Fruit fly (Drosophila melanogaster): ENCODE measurements around the gene CG3285.

Gene CG3285

DNA sequence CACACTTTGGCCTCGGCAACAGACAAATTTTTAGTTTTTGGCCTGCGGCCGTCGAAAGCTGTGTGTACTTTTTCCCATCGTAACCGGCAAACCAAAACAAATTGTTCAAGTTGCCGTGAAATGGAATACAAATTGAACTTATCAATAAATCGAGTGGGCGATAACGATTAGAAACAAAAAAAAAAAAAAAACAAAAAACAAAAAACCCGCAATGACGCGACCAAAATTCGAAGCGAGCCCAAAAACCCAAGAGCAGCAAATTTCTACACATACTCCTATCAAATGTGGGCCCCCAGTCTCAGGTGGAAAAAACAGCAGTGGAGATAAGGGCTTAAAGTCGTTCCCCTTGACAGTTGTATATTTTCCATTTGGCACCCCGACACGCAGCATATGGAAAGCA, 23.5 kb upstream of the CG3285 start:
- TF ChIP-seq Myc (optimal IDR thresholded peaks at IDR 0.05) (no peak), h (optimal IDR thresholded peaks at IDR 0.05) (no peak), Sin3A (optimal IDR thresholded peaks at IDR 0.05) (no peak), ttk (optimal IDR thresholded peaks at IDR 0.05) (no peak), psq (optimal IDR thresholded peaks at IDR 0.05) (no peak), insv (optimal IDR thresholded peaks at IDR 0.05) (no peak)

- no peak for TF ChIP-seq h (optimal IDR thresholded peaks at IDR 0.05)
- no peak for TF ChIP-seq Myc (optimal IDR thresholded peaks at IDR 0.05)
- no peak for TF ChIP-seq psq (optimal IDR thresholded peaks at IDR 0.05)
- no peak for TF ChIP-seq Sin3A (optimal IDR thresholded peaks at IDR 0.05)
- no peak for TF ChIP-seq insv (optimal IDR thresholded peaks at IDR 0.05)
- no peak for TF ChIP-seq ttk (optimal IDR thresholded peaks at IDR 0.05)
Observed at dm6 chr2L:3308529-3309272, 22.0 kb upstream of the CG3285 start, which contains the start of gene CG15406. TSS of gene CG15406 (plus strand) at chr2L:3309222.

DNA sequence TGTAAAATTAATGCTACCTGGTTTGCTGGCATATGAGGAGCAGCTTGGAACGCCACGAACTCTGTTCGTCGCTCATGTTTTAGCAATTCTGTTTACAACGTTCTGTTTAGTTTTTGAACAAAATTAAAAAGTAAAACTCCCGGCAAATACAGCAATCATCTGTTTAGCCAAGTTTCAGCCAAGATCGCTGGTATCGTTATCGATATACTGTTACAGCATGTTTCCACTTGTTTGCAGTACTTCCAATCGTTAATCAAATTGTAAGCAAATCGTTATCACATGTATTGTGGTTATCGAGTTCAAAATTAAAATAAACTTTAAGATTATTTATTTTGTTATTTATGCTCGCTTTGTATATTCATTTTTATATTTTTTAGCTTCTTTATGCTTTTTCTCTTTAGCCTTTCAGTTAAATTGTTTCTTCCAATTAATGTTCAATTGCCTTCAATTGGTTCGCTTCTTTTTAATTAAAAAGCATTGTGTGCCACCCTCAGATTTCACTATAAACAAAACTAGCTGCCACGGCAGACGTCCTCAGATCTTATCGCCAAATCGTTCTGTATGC, 10.9 kb upstream of the CG3285 start, which contains the start of the genes Fign and CG8837:
Gene Fign (minus strand): TSS at position 142 of the 565 bp plus-strand sequence.
Gene CG8837 (plus strand): TSS at position 515 of the 565 bp plus-strand sequence.
- no peak for TF ChIP-seq h (optimal IDR thresholded peaks at IDR 0.05)
- no peak for TF ChIP-seq Myc (optimal IDR thresholded peaks at IDR 0.05)
- no peak for TF ChIP-seq psq (optimal IDR thresholded peaks at IDR 0.05)
- TF ChIP-seq Sin3A (optimal IDR thresholded peaks at IDR 0.05): no peak
- no peak for TF ChIP-seq ttk (optimal IDR thresholded peaks at IDR 0.05)
- no peak for TF ChIP-seq insv (optimal IDR thresholded peaks at IDR 0.05)

DNA sequence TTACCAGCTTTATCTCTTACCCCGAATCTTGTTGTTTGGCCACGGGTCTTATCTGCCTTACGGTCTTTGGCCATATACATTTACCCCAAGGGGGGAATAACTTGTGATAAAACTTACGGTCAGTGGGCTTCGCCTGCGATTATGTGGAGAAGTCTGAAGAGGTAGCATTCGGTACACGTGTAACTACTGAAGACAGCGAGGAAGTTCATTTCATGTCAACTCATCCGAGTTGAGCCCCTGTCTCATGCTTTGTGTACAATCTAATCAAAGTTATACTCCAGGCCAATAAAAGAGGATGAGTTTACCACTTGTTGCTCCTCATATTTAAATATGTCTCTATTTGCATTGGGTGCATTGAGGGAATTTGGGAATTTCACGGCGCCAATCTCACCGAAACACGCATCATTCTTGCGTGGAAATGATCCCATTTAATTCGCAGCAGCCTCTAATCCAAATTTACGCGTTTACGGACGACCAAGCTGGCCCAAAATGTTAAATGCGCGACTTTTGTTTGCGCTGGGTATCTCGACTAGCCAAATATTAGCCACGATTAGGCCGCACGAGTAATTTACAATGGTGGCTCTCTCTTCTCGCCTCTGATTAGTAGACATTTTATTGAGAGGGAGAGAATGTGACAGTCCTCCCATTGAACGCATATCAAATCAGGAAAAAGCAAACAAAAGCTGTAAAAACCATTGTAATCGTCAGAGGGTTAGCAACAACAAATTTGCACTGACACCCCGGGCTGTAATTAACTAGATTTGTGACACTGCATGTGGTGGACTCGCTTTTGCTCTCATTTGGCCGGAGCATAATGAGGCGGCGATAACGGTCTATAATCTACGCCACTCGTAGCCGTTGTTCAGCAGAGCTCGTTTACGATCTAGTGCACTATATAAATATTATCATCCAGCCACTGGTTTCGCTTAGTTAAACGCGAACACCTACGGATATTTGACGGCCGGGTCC, 7.1 kb upstream of the CG3285 start, which contains the start of gene CG33281:
Gene CG33281 (plus strand): TSS at position 919 of the 969 bp plus-strand sequence.
- TF ChIP-seq h (optimal IDR thresholded peaks at IDR 0.05) (no peak), insv (optimal IDR thresholded peaks at IDR 0.05) (no peak), ttk (optimal IDR thresholded peaks at IDR 0.05) (no peak), Sin3A (optimal IDR thresholded peaks at IDR 0.05) (no peak), psq (optimal IDR thresholded peaks at IDR 0.05) (no peak), Myc (optimal IDR thresholded peaks at IDR 0.05) (no peak)

- TF ChIP-seq ttk (optimal IDR thresholded peaks at IDR 0.05) (no peak), Myc (optimal IDR thresholded peaks at IDR 0.05) (no peak)
Observed at dm6 chr2L:3327603-3328002, 3.1 kb upstream of the CG3285 start, which contains the start of gene CG33282. TSS of gene CG33282 (plus strand) at chr2L:3327903.

DNA sequence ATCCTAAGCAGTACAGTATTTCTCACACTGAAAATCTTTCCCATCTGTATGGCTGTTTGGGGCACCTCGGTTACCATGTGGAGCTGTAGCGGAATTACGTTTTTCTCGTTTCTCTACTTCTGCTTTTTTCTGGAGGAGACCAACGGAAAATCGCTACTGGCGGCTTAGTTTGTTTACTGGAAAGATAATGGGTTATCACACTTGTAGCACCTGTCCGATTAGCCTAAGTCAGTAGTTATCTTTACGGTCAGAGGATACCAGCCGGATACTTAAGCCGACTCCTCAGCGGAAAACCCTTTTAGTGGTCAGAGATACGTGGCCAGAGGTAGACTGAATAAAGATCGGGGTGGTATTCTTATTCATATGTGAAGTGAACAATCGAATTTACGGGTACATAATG, 1.8 kb downstream of the CG3285 start, which contains the start of gene CG15408:
Gene CG15408 (plus strand): TSS at position 301 of the 400 bp plus-strand sequence.
- TF ChIP-seq Sin3A (optimal IDR thresholded peaks at IDR 0.05): no peak
- no peak for TF ChIP-seq ttk (optimal IDR thresholded peaks at IDR 0.05)
- no peak for TF ChIP-seq h (optimal IDR thresholded peaks at IDR 0.05)
- TF ChIP-seq insv (optimal IDR thresholded peaks at IDR 0.05): no peak
- no peak for TF ChIP-seq psq (optimal IDR thresholded peaks at IDR 0.05)
- no peak for TF ChIP-seq Myc (optimal IDR thresholded peaks at IDR 0.05)

DNA sequence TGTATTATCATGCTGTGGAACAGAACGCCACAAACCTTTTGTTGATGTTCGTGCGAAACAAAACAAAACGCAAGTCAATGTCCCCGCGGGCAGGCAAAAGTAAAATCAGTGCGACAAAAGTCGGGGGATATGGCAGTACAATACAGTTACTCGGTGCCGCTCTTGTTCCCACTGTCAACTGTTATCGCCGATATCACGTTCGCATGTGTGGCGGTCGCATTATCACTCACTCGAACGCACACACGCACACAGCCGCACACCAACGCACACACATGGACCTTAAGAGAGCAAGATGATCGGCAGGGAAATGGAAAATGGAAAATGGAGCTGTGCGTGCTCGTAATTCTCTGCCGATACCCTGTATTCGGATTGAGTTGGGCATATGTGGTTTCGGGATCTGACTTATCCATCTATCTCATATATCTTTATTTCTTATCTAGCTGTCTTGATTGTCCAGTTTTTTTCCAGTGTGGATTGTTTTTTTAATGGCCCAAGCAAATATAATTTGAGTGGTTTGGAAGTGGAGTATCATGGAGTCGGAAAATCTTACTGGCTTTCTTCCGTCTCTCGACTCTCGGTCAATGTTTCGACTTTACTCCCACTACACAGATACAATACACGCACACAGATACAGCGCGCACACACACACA, 8.0 kb downstream of the CG3285 start:
- no peak for TF ChIP-seq h (optimal IDR thresholded peaks at IDR 0.05)
- no peak for TF ChIP-seq Sin3A (optimal IDR thresholded peaks at IDR 0.05)
- no peak for TF ChIP-seq insv (optimal IDR thresholded peaks at IDR 0.05)

DNA sequence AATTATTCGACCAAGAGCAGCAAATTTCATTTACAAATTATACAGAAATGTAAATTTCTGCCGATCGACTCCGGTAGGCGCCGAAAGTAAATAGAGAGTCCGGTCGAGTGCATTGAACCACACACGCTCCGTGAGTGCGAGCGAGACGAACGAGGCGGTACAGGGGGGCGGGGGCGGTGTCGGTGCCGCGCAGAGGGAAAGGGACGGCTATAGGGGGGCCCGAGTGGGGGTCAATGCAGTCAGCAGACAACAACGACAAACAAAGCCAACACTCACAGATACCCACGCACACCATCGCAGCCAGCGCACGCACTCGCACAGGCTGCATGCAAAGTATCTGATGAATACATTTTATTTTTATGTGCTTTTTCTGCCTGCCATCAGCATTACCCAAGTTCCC, 8.7 kb downstream of the CG3285 start:
- TF ChIP-seq insv (optimal IDR thresholded peaks at IDR 0.05) (no peak), Sin3A (optimal IDR thresholded peaks at IDR 0.05) (no peak), h (optimal IDR thresholded peaks at IDR 0.05) (no peak), Myc (optimal IDR thresholded peaks at IDR 0.05) (no peak), psq (optimal IDR thresholded peaks at IDR 0.05) (no peak), ttk (optimal IDR thresholded peaks at IDR 0.05) (no peak)

DNA sequence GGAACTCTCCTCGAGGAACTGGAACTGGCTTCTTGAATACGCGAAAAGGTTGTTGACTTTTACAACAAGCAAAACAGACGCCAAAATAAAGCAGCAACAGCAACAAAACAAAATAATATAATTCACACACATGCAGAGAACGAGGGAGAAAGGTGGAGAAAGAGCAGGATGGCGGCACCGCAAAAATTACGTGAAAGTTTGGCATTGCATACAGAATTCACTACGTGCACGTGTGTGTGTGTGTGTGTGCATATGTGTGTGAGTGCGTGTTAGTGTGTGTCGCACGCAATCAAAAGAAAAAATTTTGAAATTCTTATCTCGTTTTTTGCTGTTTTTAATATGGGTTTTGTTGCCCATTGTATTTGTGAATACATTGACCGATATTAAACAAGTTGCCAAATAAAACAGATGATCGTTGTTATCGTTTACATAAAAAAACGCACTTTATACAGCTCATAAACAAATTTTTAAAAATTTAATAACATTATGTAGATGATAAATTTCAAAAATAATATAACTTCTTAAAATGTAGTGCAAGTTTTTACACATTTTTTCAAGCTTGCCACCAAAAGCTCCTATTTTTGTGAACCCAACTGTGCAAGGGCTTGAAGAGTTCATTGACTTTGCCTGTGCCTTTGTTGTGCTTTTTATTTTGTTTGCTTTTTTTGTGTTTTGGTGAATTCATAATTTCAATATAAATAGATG, 10.7 kb downstream of the CG3285 start:
- TF ChIP-seq psq (optimal IDR thresholded peaks at IDR 0.05): no peak

dm6 chr2L:3342369-3342768, 11.6 kb downstream of the CG3285 start:
- no peak for TF ChIP-seq psq (optimal IDR thresholded peaks at IDR 0.05)
- TF ChIP-seq ttk (optimal IDR thresholded peaks at IDR 0.05): no peak
- TF ChIP-seq insv (optimal IDR thresholded peaks at IDR 0.05): no peak
- TF ChIP-seq Myc (optimal IDR thresholded peaks at IDR 0.05): no peak

DNA sequence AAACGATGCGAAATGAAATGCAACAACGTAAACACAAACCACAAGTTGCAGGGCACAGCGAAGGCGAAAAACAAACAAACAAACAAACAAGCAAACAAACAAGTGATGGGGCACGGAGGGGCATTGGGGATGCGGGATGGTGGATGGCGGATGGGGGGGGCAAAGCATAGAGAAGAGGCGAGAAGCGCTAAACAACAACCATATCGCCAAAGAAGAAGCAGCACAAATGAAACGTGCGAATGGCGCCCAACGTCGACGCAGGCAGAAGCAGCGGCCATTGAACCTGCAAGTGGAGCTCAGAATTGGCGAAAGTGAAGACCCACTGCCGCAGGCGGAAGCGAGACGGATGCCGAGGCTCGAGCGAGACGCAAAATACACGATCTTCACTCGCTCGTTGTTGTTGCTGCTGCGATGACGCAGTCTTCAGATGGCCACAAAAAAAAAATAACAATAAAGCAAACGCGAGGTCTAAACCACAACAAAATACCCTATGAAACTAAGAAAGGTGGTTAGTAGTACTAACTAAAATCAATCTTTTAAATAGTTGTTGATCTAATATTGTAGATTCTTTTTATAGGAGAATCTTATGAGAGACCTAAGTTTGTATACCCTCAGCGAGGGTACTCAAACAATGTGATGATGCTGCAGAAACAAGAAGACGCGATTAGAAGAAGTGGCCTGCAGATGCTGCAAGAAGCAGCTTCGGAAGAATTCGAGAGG, 15.2 kb downstream of the CG3285 start:
- no peak for TF ChIP-seq insv (optimal IDR thresholded peaks at IDR 0.05)
- no peak for TF ChIP-seq Sin3A (optimal IDR thresholded peaks at IDR 0.05)
- no peak for TF ChIP-seq h (optimal IDR thresholded peaks at IDR 0.05)
- TF ChIP-seq psq (optimal IDR thresholded peaks at IDR 0.05): no peak
- no peak for TF ChIP-seq Myc (optimal IDR thresholded peaks at IDR 0.05)
- no peak for TF ChIP-seq ttk (optimal IDR thresholded peaks at IDR 0.05)

Measured in Kc167 (cell line).